Worm (Caenorhabditis elegans): ENCODE data around the gene efr-3.

efr-3 gene

ce11 chrII:6288104-6288503 lies 32.9 kb downstream of the efr-3 start:
- no peak for TF ChIP-seq lsy-27 (tag; optimal IDR thresholded peaks at IDR 0.05; ENCODE audit: borderline replicate concordance, insufficient read depth)
- TF ChIP-seq mxl-1 (tag; optimal IDR thresholded peaks at IDR 0.05), result no peak
- no peak for TF ChIP-seq C17E4.6 (GFP tag; IDR thresholded peaks at IDR 0.05)
- TF ChIP-seq F37B4.10 (GFP tag; IDR thresholded peaks at IDR 0.05), result no peak
- TF ChIP-seq lin-35 (GFP tag; optimal IDR thresholded peaks at IDR 0.05), result no peak
- TF ChIP-seq ztf-26 (tag; optimal IDR thresholded peaks at IDR 0.05), result no peak
- no peak for TF ChIP-seq ztf-18 (tag; optimal IDR thresholded peaks at IDR 0.05)
- no peak for TF ChIP-seq zim-3 (tag; optimal IDR thresholded peaks at IDR 0.05)
- TF ChIP-seq aptf-2 (GFP tag; conservative IDR thresholded peaks at IDR 0.05), result no peak
- TF ChIP-seq die-1 (tag; optimal IDR thresholded peaks at IDR 0.05), result no peak
- no peak for TF ChIP-seq akir-1 (GFP tag; optimal IDR thresholded peaks at IDR 0.05)

ce11 chrII:6286865-6287264 lies 34.1 kb downstream of the efr-3 start, which contains the start of gene F13H8.6:
Gene F13H8.6, minus strand, starts transcription at chrII:6286965.
- TF ChIP-seq ccch-3 (GFP tag; optimal IDR thresholded peaks at IDR 0.05) (no peak), F33H1.4 (GFP tag; IDR thresholded peaks at IDR 0.05) (no peak), B0019.2 (GFP tag; conservative IDR thresholded peaks at IDR 0.05) (no peak), ztf-26 (tag; optimal IDR thresholded peaks at IDR 0.05) (no peak), T26A5.8 (tag; optimal IDR thresholded peaks at IDR 0.05) (no peak), mxl-1 (tag; optimal IDR thresholded peaks at IDR 0.05) (no peak), C06A6.2 (GFP tag; conservative IDR thresholded peaks at IDR 0.05) (no peak), nhr-179 (tag; optimal IDR thresholded peaks at IDR 0.05) (no peak), sptf-2 (GFP tag; optimal IDR thresholded peaks at IDR 0.05) (no peak), Y56A3A.18 (GFP tag; IDR thresholded peaks at IDR 0.05) (no peak), unc-130 (GFP tag; optimal IDR thresholded peaks at IDR 0.05) (no peak), Y53G8AR.9 (GFP tag; conservative IDR thresholded peaks at IDR 0.05) (no peak), rpc-1 (optimal IDR thresholded peaks at IDR 0.05) (no peak), rpc-1 (tag; optimal IDR thresholded peaks at IDR 0.05) (no peak)

ce11 chrII:6283074-6283473 lies 37.9 kb downstream of the efr-3 start, which contains the start of gene F13H8.1:
Gene F13H8.1, plus strand, starts transcription at chrII:6283384.
- TF ChIP-seq nfya-2 (GFP tag; IDR thresholded peaks at IDR 0.05) (no peak), nhr-80 (tag; optimal IDR thresholded peaks at IDR 0.05) (peak; percentile 51), ceh-100 (GFP tag; IDR thresholded peaks at IDR 0.05) (no peak), repo-1 (tag; optimal IDR thresholded peaks at IDR 0.05) (no peak)

- TF ChIP-seq sdz-38 (tag; optimal IDR thresholded peaks at IDR 0.05) (no peak), nhr-80 (tag; optimal IDR thresholded peaks at IDR 0.05) (peak; percentile 13), ztf-22 (GFP tag; optimal IDR thresholded peaks at IDR 0.05) (no peak), mxl-1 (tag; optimal IDR thresholded peaks at IDR 0.05) (no peak), chd-7 (tag; optimal IDR thresholded peaks at IDR 0.05) (no peak), tlf-1 (GFP tag; optimal IDR thresholded peaks at IDR 0.05) (no peak), hmg-1.2 (GFP tag; IDR thresholded peaks at IDR 0.05) (no peak), rcor-1 (GFP tag; IDR thresholded peaks at IDR 0.05) (no peak), hlh-12 (tag; optimal IDR thresholded peaks at IDR 0.05) (no peak)
Measured at ce11 chrII:6281903-6282302, 39.1 kb downstream of the efr-3 start.

ce11 chrII:6281002-6281401 lies 40.0 kb downstream of the efr-3 start, which contains the start of gene scly-1:
Gene scly-1, minus strand, starts transcription at chrII:6281102.
- no peak for TF ChIP-seq attf-3 (GFP tag; conservative IDR thresholded peaks at IDR 0.05)
- TF ChIP-seq Y53F4B.3 (GFP tag; IDR thresholded peaks at IDR 0.05), result no peak
- no peak for TF ChIP-seq pha-4 (tag; optimal IDR thresholded peaks at IDR 0.05)
- no peak for TF ChIP-seq die-1 (tag; optimal IDR thresholded peaks at IDR 0.05)
- TF ChIP-seq D2030.7 (GFP tag; IDR thresholded peaks at IDR 0.05), result no peak
- TF ChIP-seq tlf-1 (GFP tag; optimal IDR thresholded peaks at IDR 0.05), result no peak
- no peak for TF ChIP-seq efl-1 (GFP tag; optimal IDR thresholded peaks at IDR 0.05)
- TF ChIP-seq attf-5 (GFP tag; optimal IDR thresholded peaks at IDR 0.05), result no peak
- no peak for TF ChIP-seq lsl-1 (GFP tag; optimal IDR thresholded peaks at IDR 0.05)
- TF ChIP-seq let-526 (GFP tag; IDR thresholded peaks at IDR 0.05), result no peak
- no peak for TF ChIP-seq ceh-79 (tag; optimal IDR thresholded peaks at IDR 0.05)
- no peak for TF ChIP-seq ztf-22 (GFP tag; optimal IDR thresholded peaks at IDR 0.05)
- TF ChIP-seq tbp1 (GFP tag; optimal IDR thresholded peaks at IDR 0.05), result no peak
- no peak for TF ChIP-seq somi-1 (GFP tag; optimal IDR thresholded peaks at IDR 0.05)
- no peak for TF ChIP-seq nfya-2 (GFP tag; IDR thresholded peaks at IDR 0.05)
